Worm (Caenorhabditis elegans) whole organism, L1 larva: ENCODE data around the gene kvs-4.

ENCODE experiments used
- C16A3.4 ChIP-seq: fragments of 150-350 bp; optimal IDR thresholded peaks from 2 replicates; lab custom pipeline; 2014; ENCODE audit warnings: missing biosample characterization, missing genetic modification characterization
- C34B4.2 ChIP-seq: sonication (generic microtip); optimal IDR thresholded peaks from 2 replicates; lab custom pipeline; 2017; ENCODE audit warnings: mild to moderate bottlenecking, missing genetic modification characterization, missing compliant biosample characterization
- aly-2 ChIP-seq: fragments of 150-350 bp; optimal IDR thresholded peaks from 2 replicates; lab custom pipeline; 2014; ENCODE audit warnings: missing biosample characterization, missing genetic modification characterization
- ceh-63 ChIP-seq: fragments of 200-800 bp; sonication (Bioruptor generic); optimal IDR thresholded peaks from 2 replicates; lab custom pipeline; 2018; ENCODE audit warnings: mild to moderate bottlenecking, missing genetic modification characterization, missing compliant biosample characterization
- ceh-8 ChIP-seq: fragments of 200-800 bp; sonication (Bioruptor generic); optimal IDR thresholded peaks from 2 replicates; lab custom pipeline; 2018; ENCODE audit warnings: mild to moderate bottlenecking, missing genetic modification characterization, moderate library complexity, missing compliant biosample characterization
- ceh-82 ChIP-seq, 3 experiments: fragments of 150-350 bp in 1 of 3; sonication (generic microtip) in 2 of 3; optimal IDR thresholded peaks; 2 replicates each; lab custom pipeline; 2014 to 2017; ENCODE audit warnings: missing biosample characterization in 3 of 3, missing genetic modification characterization in 3 of 3
- ceh-88 ChIP-seq: fragments of 200-800 bp; sonication (Bioruptor generic); IDR thresholded peaks from 2 replicates; pipeline ENCODE4 v1.3.6; 2022; ENCODE audit warnings: missing genetic modification characterization, missing compliant biosample characterization
- ceh-90 ChIP-seq: sonication (generic microtip); optimal IDR thresholded peaks from 2 replicates; lab custom pipeline; 2016; ENCODE audit warnings: missing genetic modification characterization, missing compliant biosample characterization
- dpl-1 ChIP-seq, 3 experiments: fragments of 150-350 bp in 2 of 3; sonication (generic microtip) in 1 of 3; optimal IDR thresholded peaks; 2 replicates each; lab custom pipeline; 2014 to 2017; ENCODE audit warnings: missing biosample characterization in 3 of 3, missing genetic modification characterization in 3 of 3, missing genetic modification reagents in 3 of 3
- dsc-1 ChIP-seq: sonication (generic microtip); optimal IDR thresholded peaks from 2 replicates; lab custom pipeline; 2016; ENCODE audit warnings: mild to moderate bottlenecking, missing genetic modification characterization, missing compliant biosample characterization
- efl-1 ChIP-seq, 4 experiments: fragments of 150-350 bp; optimal IDR thresholded peaks in 3 of 4; peaks in 1 of 4; 1 replicate in 1 of 4; 2 replicates in 3 of 4; lab custom pipeline; 2014; ENCODE audit warnings: missing biosample characterization in 2 of 4, missing genetic modification characterization in 2 of 4, missing genetic modification reagents in 2 of 4
- egl-13 ChIP-seq: sonication (generic microtip); optimal IDR thresholded peaks from 2 replicates; lab custom pipeline; 2016; ENCODE audit warnings: missing genotype, missing genetic modification reagents, missing genetic modification characterization, missing compliant biosample characterization
- elt-2 ChIP-seq: sonication (generic microtip); optimal IDR thresholded peaks from 2 replicates; lab custom pipeline; 2016; ENCODE audit warnings: missing genetic modification characterization, mild to moderate bottlenecking, inconsistent platforms, missing compliant biosample characterization, missing genetic modification reagents
- elt-3 ChIP-seq, 6 experiments: fragments of 150-350 bp in 1 of 6; sonication (generic microtip); optimal IDR thresholded peaks; 2 replicates each; lab custom pipeline; 2017 to 2018; ENCODE audit warnings: missing biosample characterization in 6 of 6, missing genetic modification characterization in 6 of 6, inconsistent platforms in 1 of 6
- fkh-8 ChIP-seq: sonication (generic microtip); optimal IDR thresholded peaks from 2 replicates; lab custom pipeline; 2016; ENCODE audit warnings: mild to moderate bottlenecking, missing genetic modification characterization, missing compliant biosample characterization
- fos-1 ChIP-seq: fragments of 150-350 bp; optimal IDR thresholded peaks from 2 replicates; lab custom pipeline; 2014; ENCODE audit warnings: missing biosample characterization, missing genetic modification characterization
- hlh-17 ChIP-seq: fragments of 200-800 bp; sonication (Bioruptor generic); optimal IDR thresholded peaks from 2 replicates; lab custom pipeline; 2018; ENCODE audit warnings: missing genetic modification characterization, mild to moderate bottlenecking, missing compliant biosample characterization, moderate library complexity, borderline replicate concordance
- hpl-2 ChIP-seq: fragments of 150-350 bp; optimal IDR thresholded peaks from 2 replicates; lab custom pipeline; 2014; ENCODE audit warnings: missing biosample characterization, missing genetic modification reagents, missing genetic modification characterization
- jun-1 ChIP-seq: fragments of 150-350 bp; optimal IDR thresholded peaks from 2 replicates; lab custom pipeline; 2014; ENCODE audit warnings: missing biosample characterization, missing genetic modification reagents, missing genetic modification characterization
- lin-14 ChIP-seq: fragments of 200-800 bp; sonication (Bioruptor generic); optimal IDR thresholded peaks from 2 replicates; lab custom pipeline; 2018; ENCODE audit warnings: mild to moderate bottlenecking, missing genetic modification characterization, moderate library complexity, missing compliant biosample characterization
- lin-39 ChIP-seq: fragments of 150-350 bp; optimal IDR thresholded peaks from 2 replicates; lab custom pipeline; 2014; ENCODE audit warnings: missing biosample characterization, missing genetic modification reagents, missing genetic modification characterization
- mab-9 ChIP-seq: fragments of 200-800 bp; sonication (Bioruptor generic); IDR thresholded peaks from 2 replicates; pipeline ENCODE4 v1.3.6; 2022; ENCODE audit warnings: missing genetic modification reagents, missing genetic modification characterization, missing compliant biosample characterization
- mdl-1 ChIP-seq, 2 experiments: fragments of 150-350 bp; optimal IDR thresholded peaks; 2 replicates each; lab custom pipeline; 2014 to 2017; ENCODE audit warnings: missing biosample characterization in 2 of 2, missing genetic modification characterization in 2 of 2, inconsistent platforms in 1 of 2
- mef-2 ChIP-seq: fragments of 150-350 bp; optimal IDR thresholded peaks from 2 replicates; lab custom pipeline; 2014; ENCODE audit warnings: missing biosample characterization, missing genetic modification characterization
- mep-1 ChIP-seq: fragments of 150-350 bp; optimal IDR thresholded peaks from 2 replicates; lab custom pipeline; 2014; ENCODE audit warnings: missing biosample characterization, missing genetic modification characterization
- nhr-47 ChIP-seq: sonication (generic microtip); optimal IDR thresholded peaks from 2 replicates; lab custom pipeline; 2016; ENCODE audit warnings: mild to moderate bottlenecking, missing genetic modification characterization, moderate library complexity, missing compliant biosample characterization
- nhr-71 ChIP-seq: sonication (generic microtip); optimal IDR thresholded peaks from 2 replicates; lab custom pipeline; 2016; ENCODE audit warnings: mild to moderate bottlenecking, missing genetic modification characterization, moderate library complexity, missing compliant biosample characterization
- nhr-76 ChIP-seq: sonication (generic microtip); optimal IDR thresholded peaks from 2 replicates; lab custom pipeline; 2017; ENCODE audit warnings: missing biosample characterization, missing genetic modification characterization
- nhr-77 ChIP-seq: fragments of 150-350 bp; optimal IDR thresholded peaks from 2 replicates; lab custom pipeline; 2014; ENCODE audit warnings: missing biosample characterization, missing genetic modification characterization
- skn-1 ChIP-seq: fragments of 150-350 bp; optimal IDR thresholded peaks from 2 replicates; lab custom pipeline; 2014; ENCODE audit warnings: missing biosample characterization, missing genetic modification characterization
- snpc-4 ChIP-seq: fragments of 150-350 bp; optimal IDR thresholded peaks from 2 replicates; lab custom pipeline; 2014; ENCODE audit warnings: missing biosample characterization, missing genetic modification characterization
- snu-23 ChIP-seq: sonication (generic microtip); optimal IDR thresholded peaks from 2 replicates; lab custom pipeline; 2016; ENCODE audit warnings: missing genetic modification characterization, missing compliant biosample characterization
- sptf-1 ChIP-seq: fragments of 150-350 bp; optimal IDR thresholded peaks from 2 replicates; lab custom pipeline; 2014; ENCODE audit warnings: missing biosample characterization, missing genetic modification characterization
- sup-37 ChIP-seq: fragments of 200-800 bp; sonication (Bioruptor generic); optimal IDR thresholded peaks from 2 replicates; lab custom pipeline; 2018; ENCODE audit warnings: mild to moderate bottlenecking, missing genetic modification characterization, missing compliant biosample characterization
- swsn-7 ChIP-seq: sonication (generic microtip); optimal IDR thresholded peaks from 2 replicates; lab custom pipeline; 2016; ENCODE audit warnings: missing genetic modification characterization, missing compliant biosample characterization
- tlp-1 ChIP-seq: fragments of 150-350 bp; optimal IDR thresholded peaks from 2 replicates; lab custom pipeline; 2014; ENCODE audit warnings: missing biosample characterization, missing genetic modification characterization
- unc-130 ChIP-seq: fragments of 150-350 bp; optimal IDR thresholded peaks from 2 replicates; lab custom pipeline; 2017; ENCODE audit warnings: missing biosample characterization, missing genetic modification characterization, inconsistent platforms
- unc-62 ChIP-seq: fragments of 150-350 bp; optimal IDR thresholded peaks from 2 replicates; lab custom pipeline; 2014; ENCODE audit warnings: missing biosample characterization, missing genetic modification reagents, missing genetic modification characterization
- unc-86 ChIP-seq: sonication (generic microtip); optimal IDR thresholded peaks from 2 replicates; lab custom pipeline; 2016; ENCODE audit warnings: missing genetic modification characterization, missing compliant biosample characterization
- unc-98 ChIP-seq: fragments of 200-800 bp; sonication (Bioruptor generic); IDR thresholded peaks from 2 replicates; pipeline ENCODE4 v1.3.6; 2022; ENCODE audit warnings: missing genetic modification characterization, missing compliant biosample characterization
- zag-1 ChIP-seq: fragments of 150-350 bp; optimal IDR thresholded peaks from 2 replicates; lab custom pipeline; 2014; ENCODE audit warnings: missing biosample characterization, missing genetic modification characterization
- zip-4 ChIP-seq: fragments of 200-800 bp; sonication (Bioruptor generic); optimal IDR thresholded peaks from 2 replicates; lab custom pipeline; 2018; ENCODE audit warnings: mild to moderate bottlenecking, missing genetic modification characterization, moderate library complexity, missing compliant biosample characterization
- ztf-4 ChIP-seq: fragments of 150-350 bp; optimal IDR thresholded peaks from 2 replicates; lab custom pipeline; 2014; ENCODE audit warnings: missing biosample characterization, missing genetic modification characterization

Gene kvs-4

DNA sequence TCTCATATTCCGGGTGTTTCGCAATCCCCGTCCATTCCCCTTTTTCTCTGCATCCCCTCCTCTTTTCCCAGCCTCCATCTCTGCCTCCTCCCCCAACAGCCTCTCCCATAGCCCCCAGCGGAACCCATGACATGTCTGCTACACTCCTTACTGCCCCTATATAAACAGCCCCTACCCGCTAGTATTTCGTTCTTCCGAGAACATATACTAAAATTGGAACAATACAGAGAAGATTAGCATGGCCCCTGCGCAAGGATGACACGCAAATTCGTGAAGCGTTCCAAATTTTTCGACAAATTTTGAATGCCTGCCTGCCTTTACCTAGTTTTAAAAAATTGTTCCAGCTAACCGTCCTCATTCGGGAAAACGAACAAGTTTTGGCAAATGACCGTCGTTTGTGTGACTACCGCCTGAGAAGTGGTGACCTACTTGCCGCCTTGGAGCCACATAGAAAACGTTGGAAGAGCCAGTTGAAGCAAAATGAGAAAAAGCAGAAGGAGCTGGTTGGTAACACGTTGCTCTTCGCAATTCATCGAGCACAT is 22.8 kb upstream of the kvs-4 start (continued):
- TF ChIP-seq hlh-17 (GFP tag; lab: Kevin White, UChicago): no peak
- TF ChIP-seq mep-1 (tag; lab: Kevin White, UChicago): peak; percentile 98
- TF ChIP-seq ceh-88 (GFP tag; lab: Robert Waterston, UW): peak; percentile 96
- peak; percentile 99 for TF ChIP-seq zip-4 (GFP tag; lab: Kevin White, UChicago)
- peak; percentile 100 for TF ChIP-seq snpc-4
- TF ChIP-seq mdl-1 (tag; optimal IDR thresholded peaks at IDR 0.05; lab: Kevin White, UChicago): peak; percentile 68 to 92
- TF ChIP-seq dsc-1: peak; percentile 99
- peak; percentile 96 for TF ChIP-seq sup-37 (GFP tag; lab: Kevin White, UChicago)
- TF ChIP-seq nhr-47: peak; percentile 99
- peak; percentile 11 for TF ChIP-seq unc-62
- peak; percentile 86 for TF ChIP-seq nhr-76 (tag; lab: Kevin White, UChicago)
- peak; percentile 94 for TF ChIP-seq unc-130
- TF ChIP-seq swsn-7 (tag; lab: Kevin White, UChicago): peak; percentile 98
- peak; percentile 98 for TF ChIP-seq egl-13 (tag; lab: Kevin White, UChicago)
- TF ChIP-seq aly-2: peak; percentile 98
- TF ChIP-seq sptf-1 (tag; lab: Kevin White, UChicago): no peak
- TF ChIP-seq hpl-2: peak; percentile 91
- TF ChIP-seq skn-1: peak; percentile 91
- peak; percentile 88 for TF ChIP-seq unc-98 (GFP tag; lab: Robert Waterston, UW)
- peak; percentile 91 for TF ChIP-seq lin-39 (tag; lab: Kevin White, UChicago)
- peak; percentile 80 for TF ChIP-seq ceh-63 (GFP tag; lab: Kevin White, UChicago)
- peak; percentile 97 for TF ChIP-seq unc-86 (tag; lab: Kevin White, UChicago)
- TF ChIP-seq mef-2 (tag; lab: Kevin White, UChicago): peak; percentile 88
- peak; percentile 96 for TF ChIP-seq fkh-8 (tag; lab: Kevin White, UChicago)
- no peak for TF ChIP-seq tlp-1
- TF ChIP-seq elt-3 (tag; optimal IDR thresholded peaks at IDR 0.05; lab: Kevin White, UChicago): peak in 5 of 6 experiments; percentile 15 to 95 (median 80)
- TF ChIP-seq efl-1 (optimal IDR thresholded peaks at IDR 0.05; lab: Kevin White, UChicago): peak; percentile 91
- TF ChIP-seq efl-1 (GFP tag; optimal IDR thresholded peaks at IDR 0.05 in 1 of 2; lab: Kevin White, UChicago): peak; percentile 81 to 98
- peak; percentile 97 for TF ChIP-seq jun-1
- TF ChIP-seq lin-14 (GFP tag; lab: Kevin White, UChicago): peak; percentile 99
- peak; percentile 97 for TF ChIP-seq ztf-4 (tag; lab: Kevin White, UChicago)
- peak; percentile 95 for TF ChIP-seq nhr-77 (tag; lab: Kevin White, UChicago)
- peak; percentile 96 to 98 (median 96) for TF ChIP-seq ceh-82 (tag; optimal IDR thresholded peaks at IDR 0.05; lab: Kevin White, UChicago)
- TF ChIP-seq mab-9 (GFP tag; lab: Robert Waterston, UW): peak; percentile 96
- peak; percentile 79 for TF ChIP-seq zag-1 (tag; lab: Kevin White, UChicago)
- peak; percentile 38 for TF ChIP-seq C34B4.2
- peak; percentile 98 for TF ChIP-seq nhr-71 (tag; lab: Kevin White, UChicago)
- peak; percentile 98 for TF ChIP-seq snu-23 (GFP tag; lab: Kevin White, UChicago)
- peak; percentile 95 for TF ChIP-seq C16A3.4 (tag; lab: Kevin White, UChicago)
- TF ChIP-seq dpl-1 (GFP tag; optimal IDR thresholded peaks at IDR 0.05; lab: Kevin White, UChicago): peak; percentile 79 to 84 (median 80)
- TF ChIP-seq ceh-8 (GFP tag; lab: Kevin White, UChicago): peak; percentile 97
- TF ChIP-seq elt-2: peak; percentile 79
- TF ChIP-seq ceh-90 (tag; lab: Kevin White, UChicago): peak; percentile 68
- TF ChIP-seq fos-1: peak; percentile 92
